Fruit fly (Drosophila melanogaster) whole organism, embryonic: ENCODE results near the gene CG18262.

Experiments
- BEAF-32 ChIP-seq: fragments of 200-800 bp; sonication (Bioruptor generic); optimal IDR thresholded peaks from 3 replicates; lab custom pipeline; 2017; ENCODE audit warnings: missing biosample characterization, missing genetic modification characterization, mild to moderate bottlenecking, moderate library complexity, missing genetic modification reagents
- Bdp1 ChIP-seq: fragments of 200-800 bp; sonication (Bioruptor generic); optimal IDR thresholded peaks from 3 replicates; lab custom pipeline; 2016; ENCODE audit warnings: missing biosample characterization, missing genetic modification characterization
- CG10147 ChIP-seq: fragments of 200-800 bp; sonication (Bioruptor generic); optimal IDR thresholded peaks from 2 replicates; lab custom pipeline; 2019; ENCODE audit warnings: missing biosample characterization, mild to moderate bottlenecking, missing genetic modification characterization, moderate library complexity
- CG10431 ChIP-seq: fragments of 200-800 bp; sonication (Bioruptor generic); optimal IDR thresholded peaks from 3 replicates; lab custom pipeline; 2018; ENCODE audit warnings: missing biosample characterization, mild to moderate bottlenecking, missing genetic modification characterization
- CG11696 ChIP-seq: fragments of 200-800 bp; sonication (Bioruptor generic); IDR thresholded peaks from 2 replicates; pipeline ENCODE4 v1.3.6; 2022; ENCODE audit warnings: missing biosample characterization, missing genetic modification characterization
- CG12219 ChIP-seq: fragments of 200-800 bp; sonication (Bioruptor generic); optimal IDR thresholded peaks from 3 replicates; lab custom pipeline; 2018; ENCODE audit warnings: missing biosample characterization, mild to moderate bottlenecking, missing genetic modification characterization
- CG12299 ChIP-seq: fragments of 200-800 bp; sonication (Bioruptor generic); optimal IDR thresholded peaks from 2 replicates; lab custom pipeline; 2018; ENCODE audit warnings: missing biosample characterization, mild to moderate bottlenecking, missing genetic modification characterization
- CG1233 ChIP-seq: fragments of 200-800 bp; sonication (Bioruptor generic); optimal IDR thresholded peaks from 4 replicates; lab custom pipeline; 2018; ENCODE audit warnings: missing biosample characterization, mild to moderate bottlenecking, missing genetic modification characterization
- CG12391 ChIP-seq: fragments of 200-800 bp; sonication (Bioruptor generic); optimal IDR thresholded peaks from 3 replicates; lab custom pipeline; 2018; ENCODE audit warnings: missing biosample characterization, mild to moderate bottlenecking, missing genetic modification characterization, moderate library complexity
- CG14710 ChIP-seq: fragments of 200-800 bp; sonication (Bioruptor generic); optimal IDR thresholded peaks from 3 replicates; lab custom pipeline; 2019; ENCODE audit warnings: missing biosample characterization, mild to moderate bottlenecking, missing genetic modification characterization, moderate library complexity
- CG15073 ChIP-seq: fragments of 200-800 bp; sonication (Bioruptor generic); optimal IDR thresholded peaks from 2 replicates; lab custom pipeline; 2016; ENCODE audit warnings: missing biosample characterization, missing genetic modification characterization
- CG1603 ChIP-seq: fragments of 200-800 bp; sonication (Bioruptor generic); optimal IDR thresholded peaks from 2 replicates; lab custom pipeline; 2019; ENCODE audit warnings: missing biosample characterization, mild to moderate bottlenecking, missing genetic modification characterization, moderate library complexity
- CG16863 ChIP-seq: fragments of 200-800 bp; sonication (Bioruptor generic); optimal IDR thresholded peaks from 3 replicates; lab custom pipeline; 2016; ENCODE audit warnings: missing biosample characterization, missing genetic modification characterization
- CG17359 ChIP-seq: fragments of 200-800 bp; sonication (Bioruptor generic); optimal IDR thresholded peaks from 3 replicates; lab custom pipeline; 2018; ENCODE audit warnings: missing biosample characterization, mild to moderate bottlenecking, missing genetic modification characterization, moderate library complexity
- CG17829 ChIP-seq: fragments of 200-800 bp; optimal IDR thresholded peaks from 2 replicates; lab custom pipeline; 2019; ENCODE audit warnings: missing biosample characterization, mild to moderate bottlenecking, missing genetic modification characterization, moderate library complexity
- CG18599 ChIP-seq: fragments of 200-800 bp; sonication (Bioruptor generic); optimal IDR thresholded peaks from 3 replicates; lab custom pipeline; 2017; ENCODE audit warnings: missing biosample characterization, missing genetic modification characterization, mild to moderate bottlenecking, moderate library complexity, missing genetic modification reagents
- CG31224 ChIP-seq: fragments of 200-800 bp; sonication (Bioruptor generic); IDR thresholded peaks from 2 replicates; pipeline ENCODE4 v1.3.6; 2022; ENCODE audit warnings: missing biosample characterization, missing genetic modification characterization
- CG3847 ChIP-seq: fragments of 200-800 bp; sonication (Bioruptor generic); IDR thresholded peaks from 2 replicates; pipeline ENCODE4 v1.3.6; 2022; ENCODE audit warnings: missing biosample characterization, missing genetic modification characterization
- CG3995 ChIP-seq: fragments of 200-800 bp; sonication (Bioruptor generic); optimal IDR thresholded peaks from 3 replicates; lab custom pipeline; 2016; ENCODE audit warnings: missing biosample characterization, missing genetic modification characterization
- CG4730 ChIP-seq: fragments of 200-800 bp; sonication (Bioruptor generic); IDR thresholded peaks from 2 replicates; pipeline ENCODE4 v1.3.6; 2022; ENCODE audit warnings: missing biosample characterization, missing genetic modification characterization
- CG7987 ChIP-seq: fragments of 200-800 bp; sonication (Bioruptor generic); optimal IDR thresholded peaks from 2 replicates; lab custom pipeline; 2018; ENCODE audit warnings: missing biosample characterization, mild to moderate bottlenecking, missing genetic modification characterization, moderate library complexity
- CG9817 ChIP-seq: fragments of 200-800 bp; sonication (Bioruptor generic); optimal IDR thresholded peaks from 2 replicates; lab custom pipeline; 2018; ENCODE audit warnings: missing biosample characterization, mild to moderate bottlenecking, missing genetic modification characterization, moderate library complexity
- CHES-1-like ChIP-seq: fragments of 200-800 bp; sonication (Bioruptor generic); optimal IDR thresholded peaks from 2 replicates; lab custom pipeline; 2016; ENCODE audit warnings: missing biosample characterization, missing genetic modification characterization
- D ChIP-seq, 2 experiments: fragments of 200-800 bp in 1 of 2; fragments of >200 bp in 1 of 2; sonication (Bioruptor generic) in 1 of 2; optimal IDR thresholded peaks; 2 replicates in 1 of 2; 3 replicates in 1 of 2; lab custom pipeline; 2017; ENCODE audit warnings: mild to moderate bottlenecking in 1 of 2, missing biosample characterization in 1 of 2, missing genetic modification characterization in 1 of 2, missing genetic modification reagents in 1 of 2
- Dp ChIP-seq: fragments of 200-800 bp; sonication (Bioruptor generic); optimal IDR thresholded peaks from 2 replicates; lab custom pipeline; 2018; ENCODE audit warnings: missing biosample characterization, mild to moderate bottlenecking, missing genetic modification characterization, moderate library complexity
- Gug ChIP-seq: fragments of 200-800 bp; sonication (Bioruptor generic); IDR thresholded peaks from 4 replicates; pipeline ENCODE4 v1.3.6; 2022; ENCODE audit warnings: missing biosample characterization, missing genetic modification characterization
- Hr51 ChIP-seq, 2 experiments: fragments of 200-800 bp; sonication (Bioruptor generic); optimal IDR thresholded peaks; 2 replicates in 1 of 2; 3 replicates in 1 of 2; lab custom pipeline; 2016 to 2018; ENCODE audit warnings: missing biosample characterization in 2 of 2, missing genetic modification characterization in 2 of 2, mild to moderate bottlenecking in 1 of 2, moderate library complexity in 1 of 2
- Hr78 ChIP-seq, 2 experiments: fragments of 200-800 bp in 1 of 2; fragments of >200 bp in 1 of 2; sonication (Bioruptor generic) in 1 of 2; optimal IDR thresholded peaks; 2 replicates each; lab custom pipeline; 2017 to 2019; ENCODE audit warnings: missing biosample characterization in 2 of 2, missing genetic modification characterization in 2 of 2, mild to moderate bottlenecking in 1 of 2, moderate library complexity in 1 of 2
- Lhr ChIP-seq: fragments of 200-800 bp; sonication (Bioruptor generic); optimal IDR thresholded peaks from 3 replicates; lab custom pipeline; 2017; ENCODE audit warnings: mild to moderate bottlenecking, missing biosample characterization, missing genetic modification reagents, missing genetic modification characterization
- Lpt ChIP-seq: fragments of >200 bp; optimal IDR thresholded peaks from 2 replicates; lab custom pipeline; 2018; ENCODE audit warnings: missing biosample characterization, missing genetic modification characterization
- MESR4 ChIP-seq: fragments of 200-800 bp; sonication (Bioruptor generic); optimal IDR thresholded peaks from 2 replicates; lab custom pipeline; 2018; ENCODE audit warnings: missing biosample characterization, mild to moderate bottlenecking, missing genetic modification characterization, moderate library complexity
- Myb ChIP-seq: fragments of 200-800 bp; sonication (Bioruptor generic); optimal IDR thresholded peaks from 2 replicates; lab custom pipeline; 2016; ENCODE audit warnings: missing biosample characterization, missing genetic modification characterization
- Opbp ChIP-seq: fragments of 200-800 bp; sonication (Bioruptor generic); IDR thresholded peaks from 3 replicates; pipeline ENCODE4 v1.3.6; 2022; ENCODE audit warnings: missing biosample characterization, missing genetic modification characterization; ENCODE audit not compliant: partially characterized antibody
- Sin3A ChIP-seq: fragments of >200 bp; optimal IDR thresholded peaks from 2 replicates; lab custom pipeline; 2018
- YL-1 ChIP-seq: fragments of 200-800 bp; sonication (Bioruptor generic); optimal IDR thresholded peaks from 3 replicates; lab custom pipeline; 2017; ENCODE audit warnings: missing biosample characterization, mild to moderate bottlenecking, missing genetic modification characterization
- bcd ChIP-seq: fragments of 200-800 bp; sonication (Bioruptor generic); optimal IDR thresholded peaks from 2 replicates; lab custom pipeline; 2017; ENCODE audit warnings: missing biosample characterization, mild to moderate bottlenecking, missing genetic modification characterization
- bigmax ChIP-seq: fragments of 200-800 bp; sonication (Bioruptor generic); optimal IDR thresholded peaks from 2 replicates; lab custom pipeline; 2018; ENCODE audit warnings: missing biosample characterization, mild to moderate bottlenecking, missing genetic modification characterization
- br ChIP-seq: fragments of >200 bp; optimal IDR thresholded peaks from 2 replicates; lab custom pipeline; 2017
- cg ChIP-seq: fragments of 200-800 bp; sonication (Bioruptor generic); optimal IDR thresholded peaks from 3 replicates; lab custom pipeline; 2019; ENCODE audit warnings: missing biosample characterization, mild to moderate bottlenecking, missing genetic modification characterization, moderate library complexity
- dati ChIP-seq: fragments of 200-800 bp; sonication (Bioruptor generic); IDR thresholded peaks from 2 replicates; pipeline ENCODE4 v1.3.6; 2022; ENCODE audit warnings: missing biosample characterization, missing genetic modification characterization
- dmrt11E ChIP-seq: fragments of 200-800 bp; sonication (Bioruptor generic); optimal IDR thresholded peaks from 3 replicates; lab custom pipeline; 2018; ENCODE audit warnings: missing biosample characterization, mild to moderate bottlenecking, missing genetic modification characterization, moderate library complexity
- gt ChIP-seq: fragments of 200-800 bp; sonication (Bioruptor generic); IDR thresholded peaks from 2 replicates; pipeline ENCODE4 v1.3.6; 2022; ENCODE audit warnings: missing biosample characterization, missing genetic modification characterization
- nmo ChIP-seq: fragments of 200-800 bp; sonication (Bioruptor generic); optimal IDR thresholded peaks from 2 replicates; lab custom pipeline; 2018; ENCODE audit warnings: missing biosample characterization, mild to moderate bottlenecking, missing genetic modification characterization, moderate library complexity
- oc ChIP-seq: fragments of 200-800 bp; sonication (Bioruptor generic); optimal IDR thresholded peaks from 2 replicates; lab custom pipeline; 2018; ENCODE audit warnings: missing biosample characterization, mild to moderate bottlenecking, missing genetic modification characterization, moderate library complexity
- repo ChIP-seq: fragments of 200-800 bp; sonication (Bioruptor generic); optimal IDR thresholded peaks from 2 replicates; lab custom pipeline; 2016; ENCODE audit warnings: missing biosample characterization, missing genetic modification characterization
- ro ChIP-seq: fragments of 200-800 bp; sonication (Bioruptor generic); IDR thresholded peaks from 2 replicates; pipeline ENCODE4 v1.3.6; 2022; ENCODE audit warnings: missing biosample characterization, missing genetic modification characterization
- tio ChIP-seq: fragments of 200-800 bp; sonication (Bioruptor generic); optimal IDR thresholded peaks from 2 replicates; lab custom pipeline; 2017; ENCODE audit warnings: missing biosample characterization, missing genetic modification characterization, inconsistent platforms
- trem ChIP-seq: fragments of 200-800 bp; optimal IDR thresholded peaks from 3 replicates; lab custom pipeline; 2019; ENCODE audit warnings: missing biosample characterization, mild to moderate bottlenecking, missing genetic modification characterization, moderate library complexity
- wor ChIP-seq: fragments of 200-800 bp; sonication (Bioruptor generic); IDR thresholded peaks from 2 replicates; pipeline ENCODE4 v1.3.6; 2022; ENCODE audit warnings: missing biosample characterization, missing genetic modification characterization
- z ChIP-seq: fragments of 200-800 bp; sonication (Bioruptor generic); IDR thresholded peaks from 3 replicates; pipeline ENCODE4 v1.3.6; 2022; ENCODE audit warnings: missing biosample characterization, missing genetic modification characterization

The CG18262 gene

DNA sequence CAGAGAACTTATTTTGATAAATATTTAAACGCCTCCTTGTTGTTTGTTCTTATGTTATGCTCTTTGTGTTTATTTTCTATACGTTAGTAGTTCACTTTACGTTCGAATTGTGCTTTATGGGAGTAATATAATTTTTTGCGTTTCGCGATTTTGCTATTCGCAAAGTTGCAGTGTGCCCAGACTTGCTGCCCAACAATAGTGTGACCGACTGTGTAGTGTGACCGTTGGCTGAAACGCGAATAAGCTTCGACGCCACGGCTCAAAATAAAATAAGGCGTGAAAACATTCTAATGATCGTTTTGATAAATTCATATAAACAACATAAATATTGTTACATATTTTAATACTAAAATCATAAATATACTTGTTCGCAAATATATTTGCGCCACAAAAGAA is 10.7 kb upstream of the CG18262 start, which contains the start of gene Smox (continued):
- TF ChIP-seq BEAF-32 (GFP tag; lab: Kevin White, UChicago) (peak; percentile 43), Myb (GFP tag; lab: Kevin White, UChicago) (no peak), nmo (peak; percentile 23), CG12219 (GFP tag; lab: Kevin White, UChicago) (no peak), CG1233 (no peak), CG3995 (peak; percentile 48), CG18599 (GFP tag; lab: Kevin White, UChicago) (no peak), YL-1 (GFP tag; lab: Kevin White, UChicago) (peak; percentile 52), Lhr (GFP tag; lab: Kevin White, UChicago) (peak; percentile 53), br (lab: Kevin White, UChicago) (no peak), CG1603 (tag; lab: Kevin White, UChicago) (peak; percentile 65), CG14710 (tag; lab: Kevin White, UChicago) (peak; percentile 37), bigmax (peak; percentile 18), CG12391 (tag; lab: Kevin White, UChicago) (peak; percentile 4), MESR4 (GFP tag; lab: Kevin White, UChicago) (peak; percentile 48), trem (peak; percentile 39), Dp (GFP tag; lab: Kevin White, UChicago) (peak; percentile 18), CG17829 (tag; lab: Kevin White, UChicago) (peak; percentile 21), Sin3A (lab: Kevin White, UChicago) (peak; percentile 25), CG15073 (GFP tag; lab: Kevin White, UChicago) (no peak), Lpt (no peak)

DNA sequence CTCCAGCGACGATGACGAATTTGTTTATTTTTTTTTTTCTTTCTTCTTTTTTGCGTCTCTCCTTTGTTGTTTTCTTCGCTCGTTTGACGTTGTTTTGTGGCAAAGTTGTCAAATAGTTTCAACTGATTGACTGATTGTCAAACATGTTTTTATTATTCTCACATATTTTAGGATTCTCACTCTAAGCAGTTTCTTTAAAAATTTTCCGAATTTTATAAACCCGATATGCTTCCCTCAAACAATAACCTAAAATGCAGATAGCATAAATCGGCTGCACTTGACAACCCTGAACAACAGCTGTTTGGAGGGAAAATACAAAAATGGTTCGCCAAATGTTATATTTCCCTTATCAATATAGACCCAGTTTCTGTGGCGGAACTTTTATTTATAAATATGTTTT is 9.2 kb upstream of the CG18262 start, which contains the start of gene CG17982:
Gene CG17982 (minus strand): TSS at position 299 of the 400 bp plus-strand sequence.
- TF ChIP-seq wor (GFP tag; lab: Robert Waterston, UW) (peak; percentile 46), CG10431 (GFP tag; lab: Kevin White, UChicago) (peak; percentile 74), CG4730 (peak; percentile 59), Gug (GFP tag; lab: Robert Waterston, UW) (peak; percentile 77), CG1603 (tag; lab: Kevin White, UChicago) (peak; percentile 82), gt (GFP tag; lab: Robert Waterston, UW) (no peak), CG12299 (tag; lab: Kevin White, UChicago) (peak; percentile 86), dati (GFP tag; lab: Robert Waterston, UW) (peak; percentile 32; the same call in 1 of the 2 replicates), tio (no peak), z (no peak), CG17359 (tag; lab: Kevin White, UChicago) (peak; percentile 92), D (optimal IDR thresholded peaks at IDR 0.05; lab: Kevin White, UChicago) (no peak), D (GFP tag; optimal IDR thresholded peaks at IDR 0.05; lab: Kevin White, UChicago) (peak; percentile 67), Bdp1 (GFP tag; lab: Kevin White, UChicago) (peak; percentile 63), Opbp (no peak), CG11696 (peak; percentile 37; the same call in 1 of the 2 replicates), CG31224 (GFP tag; lab: Robert Waterston, UW) (peak; percentile 65), oc (tag; lab: Kevin White, UChicago) (no peak), Hr51 (GFP tag; optimal IDR thresholded peaks at IDR 0.05; lab: Kevin White, UChicago) (peak; percentile 58 to 87), cg (GFP tag; lab: Kevin White, UChicago) (no peak), CG10147 (GFP tag; lab: Kevin White, UChicago) (peak; percentile 76), CG16863 (GFP tag; lab: Kevin White, UChicago) (peak; percentile 80), CG3847 (peak; percentile 81), Hr78 (GFP tag; optimal IDR thresholded peaks at IDR 0.05; lab: Kevin White, UChicago) (peak in 1 of 2 experiments; percentile 16), CG9817 (tag; lab: Kevin White, UChicago) (peak; percentile 89), repo (GFP tag; lab: Kevin White, UChicago) (peak; percentile 79), trem (peak; percentile 64), dmrt11E (tag; lab: Kevin White, UChicago) (peak; percentile 80), CHES-1-like (peak; percentile 90), bcd (peak; percentile 75), CG7987 (peak; percentile 70), ro (GFP tag; lab: Robert Waterston, UW) (no peak)
